Fruit fly (Drosophila melanogaster): ENCODE data around the gene CG31809.

- TF ChIP-seq EcR (GFP tag; optimal IDR thresholded peaks at IDR 0.05) (no peak), pan (optimal IDR thresholded peaks at IDR 0.05) (no peak), psq (optimal IDR thresholded peaks at IDR 0.05) (no peak), usp (GFP tag; optimal IDR thresholded peaks at IDR 0.05) (no peak), CG8478 (optimal IDR thresholded peaks at IDR 0.05) (no peak)
These were observed 18.8 kb downstream of the CG31809 start for dm6 chr2L:16839665-16840064.

Measured in whole organism.